Fruit fly (Drosophila melanogaster): ENCODE data around the gene HP1D3csd.

The HP1D3csd gene

DNA sequence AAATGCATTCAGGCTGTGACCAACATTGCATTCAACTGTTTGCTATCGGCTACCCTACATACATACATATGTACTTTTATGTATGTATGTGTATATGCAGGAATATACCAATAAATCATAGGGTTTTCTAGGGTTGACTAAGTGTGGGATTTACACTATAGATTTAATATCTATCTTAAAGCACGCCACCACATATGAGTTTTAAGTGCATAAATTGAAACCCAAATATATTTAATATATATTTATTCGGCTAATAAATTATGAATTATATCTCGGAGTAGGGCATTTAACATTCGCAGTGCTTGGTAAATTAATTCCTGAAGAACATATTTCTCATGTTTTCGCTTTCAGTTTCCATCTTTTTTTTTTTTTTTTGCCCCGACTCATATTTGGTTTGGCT lies 30.1 kb upstream of the HP1D3csd start (continued):
- TF ChIP-seq CG10462 (GFP tag; optimal IDR thresholded peaks at IDR 0.05) (no peak), CG4404 (GFP tag; IDR thresholded peaks at IDR 0.05) (no peak), bsh (GFP tag; optimal IDR thresholded peaks at IDR 0.05) (peak; percentile 55 to 65), Mes4 (GFP tag; optimal IDR thresholded peaks at IDR 0.05) (no peak), schlank (tag; optimal IDR thresholded peaks at IDR 0.05) (no peak), ara (GFP tag; IDR thresholded peaks at IDR 0.05) (no peak), tup (GFP tag; optimal IDR thresholded peaks at IDR 0.05) (no peak), CG18599 (GFP tag; optimal IDR thresholded peaks at IDR 0.05) (no peak), zfh1 (GFP tag; IDR thresholded peaks at IDR 0.05) (no peak), CG16815 (GFP tag; optimal IDR thresholded peaks at IDR 0.05) (no peak), CG11093 (GFP tag; IDR thresholded peaks at IDR 0.05) (no peak), Chrac-16 (GFP tag; optimal IDR thresholded peaks at IDR 0.05) (no peak), jigr1 (GFP tag; IDR thresholded peaks at IDR 0.05) (no peak), Fer2 (tag; optimal IDR thresholded peaks at IDR 0.05) (no peak), unpg (GFP tag; optimal IDR thresholded peaks at IDR 0.05) (peak; percentile 52), CG5953 (GFP tag; IDR thresholded peaks at IDR 0.05) (no peak), CG6791 (GFP tag; IDR thresholded peaks at IDR 0.05; ENCODE audit: partially characterized antibody) (no peak), odd (GFP tag; optimal IDR thresholded peaks at IDR 0.05) (no peak), pita (GFP tag; optimal IDR thresholded peaks at IDR 0.05) (no peak), HLH4C (GFP tag; IDR thresholded peaks at IDR 0.05; ENCODE audit: partially characterized antibody) (no peak), Nf-YB (GFP tag; optimal IDR thresholded peaks at IDR 0.05) (no peak), tin (GFP tag; optimal IDR thresholded peaks at IDR 0.05) (no peak), CG6175 (GFP tag; IDR thresholded peaks at IDR 0.05) (no peak), CG11456 (GFP tag; IDR thresholded peaks at IDR 0.05) (no peak), CG12659 (GFP tag; optimal IDR thresholded peaks at IDR 0.05) (no peak), PHDP (tag; optimal IDR thresholded peaks at IDR 0.05) (peak; percentile 22), Bteb2 (GFP tag; optimal IDR thresholded peaks at IDR 0.05) (no peak), vvl (GFP tag; IDR thresholded peaks at IDR 0.05) (no peak), eve (GFP tag; optimal IDR thresholded peaks at IDR 0.05) (no peak), CG17359 (tag; optimal IDR thresholded peaks at IDR 0.05) (no peak), Xbp1 (GFP tag; optimal IDR thresholded peaks at IDR 0.05) (no peak), nerfin-2 (GFP tag; IDR thresholded peaks at IDR 0.05; ENCODE audit: partially characterized antibody) (no peak), sc (optimal IDR thresholded peaks at IDR 0.05) (no peak), sc (GFP tag; optimal IDR thresholded peaks at IDR 0.05) (no peak), CG14667 (GFP tag; IDR thresholded peaks at IDR 0.05) (no peak), CG14441 (GFP tag; IDR thresholded peaks at IDR 0.05) (no peak), CG1529 (GFP tag; optimal IDR thresholded peaks at IDR 0.05) (peak; percentile 26), CG17186 (GFP tag; optimal IDR thresholded peaks at IDR 0.05) (no peak), Max (GFP tag; optimal IDR thresholded peaks at IDR 0.05) (no peak), CG10321 (GFP tag; IDR thresholded peaks at IDR 0.05) (no peak), CG8944 (GFP tag; optimal IDR thresholded peaks at IDR 0.05) (no peak), Tbp (GFP tag; optimal IDR thresholded peaks at IDR 0.05) (no peak), CG8924 (tag; optimal IDR thresholded peaks at IDR 0.05) (peak; percentile 32), CG5245 (GFP tag; optimal IDR thresholded peaks at IDR 0.05) (no peak), lov (optimal IDR thresholded peaks at IDR 0.05) (no peak), lov (GFP tag; IDR thresholded peaks at IDR 0.05) (no peak), crc (GFP tag; optimal IDR thresholded peaks at IDR 0.05) (no peak), Oli (tag; optimal IDR thresholded peaks at IDR 0.05) (peak; percentile 1), gce (GFP tag; IDR thresholded peaks at IDR 0.05) (no peak), chinmo (GFP tag; IDR thresholded peaks at IDR 0.05; ENCODE audit: partially characterized antibody) (no peak), CG4360 (GFP tag; IDR thresholded peaks at IDR 0.05) (no peak), CG11504 (tag; optimal IDR thresholded peaks at IDR 0.05) (peak; percentile 55), da (GFP tag; optimal IDR thresholded peaks at IDR 0.05) (no peak)
